Worm (Caenorhabditis elegans) whole organism, L4 larva: ENCODE results near the gene plpp-1.3.
A peak's percentile ranks its signal among the peaks of the same experiment; 100 is the strongest.

Source experiments
- F37D6.2 ChIP-seq: sonication (generic microtip); optimal IDR thresholded peaks from 2 replicates; lab custom pipeline; 2016; ENCODE audit warnings: mild to moderate bottlenecking, missing genetic modification characterization, missing compliant biosample characterization
- R02D3.7 ChIP-seq: fragments of 150-350 bp; sonication (generic microtip); optimal IDR thresholded peaks from 3 replicates; lab custom pipeline; 2014; ENCODE audit warnings: missing biosample characterization, missing genetic modification characterization
- T20F7.1 ChIP-seq: fragments of 200-800 bp; sonication (Bioruptor generic); optimal IDR thresholded peaks from 2 replicates; lab custom pipeline; 2018; ENCODE audit warnings: mild to moderate bottlenecking, missing genetic modification characterization, missing compliant biosample characterization
- T26A8.4 ChIP-seq: fragments of 200-800 bp; sonication (Bioruptor generic); IDR thresholded peaks from 2 replicates; pipeline ENCODE4 v1.3.6; 2022; ENCODE audit warnings: missing genetic modification characterization, missing compliant biosample characterization
- Y48G9A.11 ChIP-seq: fragments of 200-800 bp; sonication (Bioruptor generic); IDR thresholded peaks from 2 replicates; pipeline ENCODE4 v1.3.6; 2022; ENCODE audit warnings: missing genetic modification reagents, missing genetic modification characterization, missing compliant biosample characterization
- Y75B8A.6 ChIP-seq: fragments of 200-800 bp; sonication (Bioruptor generic); IDR thresholded peaks from 2 replicates; pipeline ENCODE4 v1.3.6; 2022; ENCODE audit warnings: missing genetic modification reagents, missing genetic modification characterization, missing compliant biosample characterization
- ZK546.5 ChIP-seq, 2 experiments: sonication (generic microtip); optimal IDR thresholded peaks; 2 replicates each; lab custom pipeline; 2017; ENCODE audit warnings: missing biosample characterization in 2 of 2, missing genetic modification characterization in 2 of 2
- aly-2 ChIP-seq: sonication (generic microtip); optimal IDR thresholded peaks from 2 replicates; lab custom pipeline; 2018; ENCODE audit warnings: missing biosample characterization, missing genetic modification characterization
- ceh-62 ChIP-seq: sonication (generic microtip); optimal IDR thresholded peaks from 2 replicates; lab custom pipeline; 2017; ENCODE audit warnings: missing biosample characterization, missing genetic modification characterization
- ces-1 ChIP-seq: fragments of 150-350 bp; sonication (generic microtip); optimal IDR thresholded peaks from 4 replicates; lab custom pipeline; 2014; ENCODE audit warnings: missing biosample characterization, missing genetic modification reagents, missing genetic modification characterization
- daf-12 ChIP-seq: fragments of 150-350 bp; optimal IDR thresholded peaks from 2 replicates; lab custom pipeline; 2014; ENCODE audit warnings: missing biosample characterization, missing genetic modification reagents, missing genetic modification characterization
- daf-16 ChIP-seq, 3 experiments: sonication (generic microtip); optimal IDR thresholded peaks; 2 replicates each; lab custom pipeline; 2016 to 2017; ENCODE audit warnings: missing genetic modification characterization in 3 of 3, missing genetic modification reagents in 3 of 3, mild to moderate bottlenecking in 2 of 3, missing compliant biosample characterization in 2 of 3, missing biosample characterization in 1 of 3, moderate library complexity in 1 of 3
- dmd-6 ChIP-seq: fragments of 200-800 bp; sonication (Bioruptor generic); IDR thresholded peaks from 2 replicates; pipeline ENCODE4 v1.3.6; 2022; ENCODE audit warnings: missing genetic modification reagents, missing genetic modification characterization, missing compliant biosample characterization
- dve-1 ChIP-seq: sonication (generic microtip); optimal IDR thresholded peaks from 2 replicates; lab custom pipeline; 2017; ENCODE audit warnings: antibody characterized with exemption, mild to moderate bottlenecking, missing genetic modification characterization, missing compliant biosample characterization; ENCODE audit not compliant: insufficient read depth
- egl-27 ChIP-seq: sonication (generic microtip); optimal IDR thresholded peaks from 3 replicates; lab custom pipeline; 2017; ENCODE audit warnings: missing biosample characterization, missing genetic modification reagents, missing genetic modification characterization
- fos-1 ChIP-seq: fragments of 150-350 bp; optimal IDR thresholded peaks from 2 replicates; lab custom pipeline; 2014; ENCODE audit warnings: missing biosample characterization, missing genetic modification characterization
- gei-8 ChIP-seq: fragments of 200-800 bp; sonication (Bioruptor generic); optimal IDR thresholded peaks from 2 replicates; lab custom pipeline; 2018; ENCODE audit warnings: mild to moderate bottlenecking, missing genetic modification characterization, missing compliant biosample characterization
- hlh-11 ChIP-seq: fragments of 200-800 bp; sonication (Bioruptor generic); optimal IDR thresholded peaks from 2 replicates; lab custom pipeline; 2018; ENCODE audit warnings: mild to moderate bottlenecking, missing genetic modification characterization, missing compliant biosample characterization
- hlh-30 ChIP-seq: sonication (generic microtip); optimal IDR thresholded peaks from 2 replicates; lab custom pipeline; 2017; ENCODE audit warnings: antibody characterized with exemption, mild to moderate bottlenecking, missing genetic modification characterization, missing compliant biosample characterization; ENCODE audit not compliant: insufficient read depth
- lim-7 ChIP-seq: fragments of 200-800 bp; sonication (Bioruptor generic); IDR thresholded peaks from 2 replicates; pipeline ENCODE4 v1.3.6; 2022; ENCODE audit warnings: missing genetic modification characterization, missing compliant biosample characterization
- lin-13 ChIP-seq: fragments of 150-350 bp; optimal IDR thresholded peaks from 2 replicates; lab custom pipeline; 2014; ENCODE audit warnings: missing biosample characterization, missing genetic modification reagents, missing genetic modification characterization
- lin-38 ChIP-seq: fragments of 200-800 bp; sonication (Bioruptor generic); IDR thresholded peaks from 2 replicates; pipeline ENCODE4 v1.3.6; 2022; ENCODE audit warnings: missing genetic modification reagents, missing genetic modification characterization, missing compliant biosample characterization
- lsy-2 ChIP-seq, 2 experiments: fragments of 150-350 bp in 1 of 2; sonication (generic microtip) in 1 of 2; optimal IDR thresholded peaks; 2 replicates each; lab custom pipeline; 2014 to 2017; ENCODE audit warnings: missing biosample characterization in 2 of 2, missing genetic modification characterization in 2 of 2
- mdl-1 ChIP-seq, 2 experiments: fragments of 150-350 bp in 1 of 2; sonication (generic microtip) in 1 of 2; optimal IDR thresholded peaks; 2 replicates each; lab custom pipeline; 2014 to 2017; ENCODE audit warnings: missing biosample characterization in 2 of 2, missing genetic modification characterization in 2 of 2
- mep-1 ChIP-seq: fragments of 150-350 bp; sonication (generic microtip); optimal IDR thresholded peaks from 3 replicates; lab custom pipeline; 2014; ENCODE audit warnings: missing biosample characterization, missing genetic modification characterization
- mes-2 ChIP-seq: sonication (generic microtip); optimal IDR thresholded peaks from 2 replicates; lab custom pipeline; 2016; ENCODE audit warnings: missing genotype, mild to moderate bottlenecking, missing genetic modification characterization, missing compliant biosample characterization; ENCODE audit not compliant: poor library complexity, severe bottlenecking
- mxl-2 ChIP-seq: fragments of 200-800 bp; sonication (Bioruptor generic); conservative IDR thresholded peaks from 2 replicates; pipeline ENCODE4 v1.3.6; 2022; ENCODE audit warnings: missing genetic modification reagents, missing genetic modification characterization, missing compliant biosample characterization
- nhr-102 ChIP-seq: sonication (generic microtip); optimal IDR thresholded peaks from 2 replicates; lab custom pipeline; 2016; ENCODE audit warnings: mild to moderate bottlenecking, missing genetic modification characterization, moderate library complexity, missing compliant biosample characterization
- nhr-11 ChIP-seq: fragments of 150-350 bp; optimal IDR thresholded peaks from 2 replicates; lab custom pipeline; 2014; ENCODE audit warnings: missing biosample characterization, missing genetic modification characterization
- nhr-25 ChIP-seq: sonication (generic microtip); optimal IDR thresholded peaks from 2 replicates; lab custom pipeline; 2017; ENCODE audit warnings: missing genetic modification characterization, mild to moderate bottlenecking, missing compliant biosample characterization, antibody characterized with exemption, moderate library complexity, borderline replicate concordance; ENCODE audit not compliant: insufficient read depth
- nhr-28 ChIP-seq: fragments of 150-350 bp; optimal IDR thresholded peaks from 2 replicates; lab custom pipeline; 2014; ENCODE audit warnings: missing biosample characterization, missing genetic modification characterization
- nhr-41 ChIP-seq: fragments of 200-800 bp; sonication (Bioruptor generic); IDR thresholded peaks from 2 replicates; pipeline ENCODE4 v1.3.6; 2022; ENCODE audit warnings: missing genetic modification reagents, missing genetic modification characterization, missing compliant biosample characterization
- nhr-48 ChIP-seq: sonication (generic microtip); optimal IDR thresholded peaks from 2 replicates; lab custom pipeline; 2016; ENCODE audit warnings: mild to moderate bottlenecking, missing genetic modification characterization, missing compliant biosample characterization
- nhr-6 ChIP-seq: fragments of 150-350 bp; optimal IDR thresholded peaks from 2 replicates; lab custom pipeline; 2014; ENCODE audit warnings: missing biosample characterization, missing genetic modification characterization
- nhr-77 ChIP-seq: fragments of 150-350 bp; optimal IDR thresholded peaks from 2 replicates; lab custom pipeline; 2014; ENCODE audit warnings: missing biosample characterization, missing genetic modification characterization
- pha-4 ChIP-seq, 2 experiments: fragments of 150-350 bp in 1 of 2; fragments of 200-800 bp in 1 of 2; sonication (Bioruptor generic) in 1 of 2; IDR thresholded peaks in 1 of 2; optimal IDR thresholded peaks in 1 of 2; 2 replicates each; pipeline versions ENCODE4 v1.3.6 to Lab custom; 2014 to 2022; ENCODE audit warnings: missing genetic modification characterization in 2 of 2, missing genetic modification reagents in 2 of 2, missing biosample characterization in 1 of 2, missing compliant biosample characterization in 1 of 2
- rbr-2 ChIP-seq: sonication (generic microtip); optimal IDR thresholded peaks from 2 replicates; lab custom pipeline; 2016; ENCODE audit warnings: missing genotype, missing genetic modification characterization, missing compliant biosample characterization
- saeg-2 ChIP-seq: fragments of 200-800 bp; sonication (Bioruptor generic); IDR thresholded peaks from 2 replicates; pipeline ENCODE4 v1.3.6; 2022; ENCODE audit warnings: missing genetic modification reagents, missing genetic modification characterization, missing compliant biosample characterization
- sdz-12 ChIP-seq: fragments of 200-800 bp; sonication (Bioruptor generic); optimal IDR thresholded peaks from 2 replicates; lab custom pipeline; 2018; ENCODE audit warnings: mild to moderate bottlenecking, missing genetic modification characterization, missing compliant biosample characterization
- snpc-1.2 ChIP-seq: fragments of 200-800 bp; sonication (Bioruptor generic); IDR thresholded peaks from 2 replicates; pipeline ENCODE4 v1.3.6; 2022; ENCODE audit warnings: missing genetic modification reagents, missing genetic modification characterization, missing compliant biosample characterization
- spr-1 ChIP-seq: sonication (generic microtip); optimal IDR thresholded peaks from 2 replicates; lab custom pipeline; 2016; ENCODE audit warnings: mild to moderate bottlenecking, missing genetic modification characterization, missing compliant biosample characterization
- spr-3 ChIP-seq: fragments of 200-800 bp; sonication (Bioruptor generic); optimal IDR thresholded peaks from 2 replicates; lab custom pipeline; 2018; ENCODE audit warnings: mild to moderate bottlenecking, missing genetic modification characterization, missing compliant biosample characterization
- tag-97 ChIP-seq: fragments of 200-800 bp; sonication (Bioruptor generic); IDR thresholded peaks from 2 replicates; pipeline ENCODE4 v1.3.6; 2022; ENCODE audit warnings: missing genetic modification characterization, missing compliant biosample characterization
- unc-130 ChIP-seq: sonication (generic microtip); optimal IDR thresholded peaks from 2 replicates; lab custom pipeline; 2016; ENCODE audit warnings: missing genetic modification reagents, missing genetic modification characterization, missing compliant biosample characterization
- unc-62 ChIP-seq, 3 experiments: fragments of 150-350 bp in 1 of 3; sonication (generic microtip); optimal IDR thresholded peaks in 2 of 3; peaks in 1 of 3; 1 replicate in 1 of 3; 2 replicates in 2 of 3; lab custom pipeline; 2014 to 2017; ENCODE audit warnings: missing biosample characterization in 3 of 3, missing genetic modification characterization in 3 of 3, missing genetic modification reagents in 3 of 3, missing genotype in 1 of 3
- ztf-7 ChIP-seq: fragments of 150-350 bp; optimal IDR thresholded peaks from 2 replicates; lab custom pipeline; 2014; ENCODE audit warnings: missing biosample characterization, missing genetic modification characterization

plpp-1.3 gene

DNA sequence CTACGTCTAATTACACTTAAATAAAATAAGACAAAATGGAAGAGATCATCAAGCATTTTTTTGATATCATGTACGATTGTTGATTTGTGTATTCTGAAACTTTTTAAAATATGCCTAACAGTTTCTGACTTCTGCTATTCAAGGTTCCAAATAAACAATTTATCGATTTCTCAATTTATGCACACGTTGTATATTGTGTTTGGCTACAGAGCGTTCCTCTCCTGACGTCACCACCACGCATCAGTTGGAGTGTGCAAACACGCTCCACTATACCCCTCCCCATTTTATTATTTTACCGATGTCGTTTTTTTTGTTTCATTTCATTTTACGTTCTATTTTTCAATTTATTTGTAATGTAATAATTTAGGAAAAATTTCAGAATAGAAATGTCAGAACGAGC lies at the start of gene plpp-1.3:
Gene plpp-1.3 (plus strand): TSS at position 380 of the 400 bp plus-strand sequence.
- TF ChIP-seq snpc-1.2 (GFP tag; lab: Robert Waterston, UW) = no peak
- TF ChIP-seq egl-27 (tag; lab: Kevin White, UChicago) = no peak
- TF ChIP-seq Y48G9A.11 (GFP tag; lab: Robert Waterston, UW) = no peak
- peak; percentile 63 for TF ChIP-seq mes-2 (tag; lab: Kevin White, UChicago)
- TF ChIP-seq nhr-102 (tag; lab: Kevin White, UChicago) = peak; percentile 7
- TF ChIP-seq ZK546.5 (tag; optimal IDR thresholded peaks at IDR 0.05; lab: Kevin White, UChicago) = no peak
- no peak for TF ChIP-seq ces-1
- TF ChIP-seq ceh-62 (tag; lab: Kevin White, UChicago) = no peak
- peak; percentile 40 for TF ChIP-seq nhr-11
- peak; percentile 54 for TF ChIP-seq hlh-30 (tag; lab: Kevin White, UChicago)
- no peak for TF ChIP-seq daf-12
- no peak for TF ChIP-seq T20F7.1 (GFP tag; lab: Kevin White, UChicago)
- peak; percentile 44 for TF ChIP-seq hlh-11 (tag; lab: Kevin White, UChicago)
- no peak for TF ChIP-seq fos-1 (tag; lab: Kevin White, UChicago)
- peak; percentile 30; the same call in 1 of the 2 replicates for TF ChIP-seq dmd-6 (GFP tag; lab: Robert Waterston, UW)
- peak in 1 of 2 experiments; percentile 30 for TF ChIP-seq mdl-1 (tag; optimal IDR thresholded peaks at IDR 0.05; lab: Kevin White, UChicago)
- peak; percentile 71 for TF ChIP-seq lin-38 (GFP tag; lab: Robert Waterston, UW)
- no peak for TF ChIP-seq T26A8.4 (GFP tag; lab: Robert Waterston, UW)
- TF ChIP-seq nhr-41 (GFP tag; lab: Robert Waterston, UW) = no peak
- TF ChIP-seq rbr-2 (tag; lab: Kevin White, UChicago) = no peak
- TF ChIP-seq sdz-12 (GFP tag; lab: Kevin White, UChicago) = no peak
- TF ChIP-seq Y75B8A.6 (GFP tag; lab: Robert Waterston, UW) = no peak
- no peak for TF ChIP-seq ztf-7 (tag; lab: Kevin White, UChicago)
- TF ChIP-seq mep-1 (tag; lab: Kevin White, UChicago) = peak; percentile 48
- no peak for TF ChIP-seq unc-130
- peak; percentile 3 for TF ChIP-seq lin-13 (GFP tag; lab: Kevin White, UChicago)
- peak; percentile 49 for TF ChIP-seq dve-1 (tag; lab: Kevin White, UChicago)
- peak; percentile 20 for TF ChIP-seq nhr-77
- TF ChIP-seq aly-2 (tag; lab: Kevin White, UChicago) = no peak
- TF ChIP-seq gei-8 = no peak
- peak in 1 of 2 experiments; percentile 32 for TF ChIP-seq lsy-2 (tag; optimal IDR thresholded peaks at IDR 0.05; lab: Kevin White, UChicago)
- TF ChIP-seq F37D6.2 (tag; lab: Kevin White, UChicago) = no peak
- no peak for TF ChIP-seq pha-4 (GFP tag; IDR thresholded peaks at IDR 0.05; lab: Robert Waterston, UW)
- peak; percentile 13 for TF ChIP-seq pha-4 (tag; optimal IDR thresholded peaks at IDR 0.05; lab: Kevin White, UChicago)
- TF ChIP-seq spr-1 (tag; lab: Kevin White, UChicago) = peak; percentile 4
- TF ChIP-seq daf-16 (GFP tag; optimal IDR thresholded peaks at IDR 0.05; lab: Kevin White, UChicago) = no peak
- peak; percentile 57 for TF ChIP-seq daf-16 (tag; optimal IDR thresholded peaks at IDR 0.05; lab: Kevin White, UChicago)
- TF ChIP-seq nhr-48 = peak; percentile 14
- peak; percentile 98 for TF ChIP-seq nhr-28 (tag; lab: Kevin White, UChicago)
- no peak for TF ChIP-seq R02D3.7 (tag; lab: Kevin White, UChicago)
- peak; percentile 25 for TF ChIP-seq nhr-6 (tag; lab: Kevin White, UChicago)

DNA sequence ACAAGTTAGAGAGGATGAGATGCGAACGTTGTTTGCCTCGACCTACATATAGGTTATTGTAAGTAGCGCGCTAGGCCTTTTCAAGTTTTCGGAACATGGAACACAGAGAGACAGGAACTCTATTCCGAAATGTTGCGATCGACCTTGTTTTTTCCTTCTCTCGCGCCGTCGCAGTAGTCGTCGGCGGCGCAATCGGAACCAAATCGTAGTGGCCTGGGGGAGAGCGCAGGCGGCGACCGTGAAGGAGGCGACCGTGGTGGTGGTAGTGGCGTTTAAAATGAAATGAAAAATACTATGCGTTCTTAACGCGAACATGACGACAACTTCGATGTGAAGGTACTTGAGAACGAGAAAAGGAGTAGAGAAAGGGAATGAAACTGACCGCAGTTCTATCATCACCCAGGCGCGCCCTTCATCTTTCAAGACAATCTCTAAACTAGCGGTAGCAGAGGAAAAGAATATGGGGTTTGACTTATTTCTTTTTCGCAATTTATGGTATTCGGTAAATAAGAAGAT lies 47.5 kb upstream of the plpp-1.3 start:
- TF ChIP-seq mxl-2 (GFP tag; lab: Robert Waterston, UW) = no peak
- TF ChIP-seq unc-62 (GFP tag; optimal IDR thresholded peaks at IDR 0.05 in 1 of 2; lab: Kevin White, UChicago) = peak in 1 of 2 experiments; percentile 85
- TF ChIP-seq unc-62 (tag; optimal IDR thresholded peaks at IDR 0.05; lab: Kevin White, UChicago) = no peak
- TF ChIP-seq nhr-102 (tag; lab: Kevin White, UChicago) = no peak
- peak; percentile 10 for TF ChIP-seq nhr-28 (tag; lab: Kevin White, UChicago)
- peak; percentile 18 for TF ChIP-seq nhr-25 (tag; lab: Kevin White, UChicago)
- TF ChIP-seq T20F7.1 (GFP tag; lab: Kevin White, UChicago) = no peak
- no peak for TF ChIP-seq ceh-62 (tag; lab: Kevin White, UChicago)
- no peak for TF ChIP-seq spr-3 (GFP tag; lab: Kevin White, UChicago)
- peak; percentile 12 for TF ChIP-seq mep-1 (tag; lab: Kevin White, UChicago)
- peak; percentile 44 for TF ChIP-seq hlh-11 (tag; lab: Kevin White, UChicago)
- TF ChIP-seq tag-97 (GFP tag; lab: Robert Waterston, UW) = no peak
- no peak for TF ChIP-seq saeg-2 (GFP tag; lab: Robert Waterston, UW)
- TF ChIP-seq lim-7 (GFP tag; lab: Robert Waterston, UW) = no peak
- TF ChIP-seq, all 104 proteins: peak for 5
